Worm (Caenorhabditis elegans): Measurements from ENCODE around the gene nhr-94.

ce11 chrV:7667940-7668339 lies 18.2 kb downstream of the nhr-94 start, which contains the start of gene C12D5.5:
- TF ChIP-seq tbx-11 (GFP tag; IDR thresholded peaks at IDR 0.05) (no peak), hmg-4 (GFP tag; optimal IDR thresholded peaks at IDR 0.05) (no peak), aly-1 (tag; optimal IDR thresholded peaks at IDR 0.05) (no peak), F13C5.2 (tag; optimal IDR thresholded peaks at IDR 0.05) (no peak), ceh-13 (GFP tag; optimal IDR thresholded peaks at IDR 0.05) (no peak), ceh-36 (tag; optimal IDR thresholded peaks at IDR 0.05) (no peak), ama-1 (optimal IDR thresholded peaks at IDR 0.05) (no peak), pes-1 (GFP tag; IDR thresholded peaks at IDR 0.05) (no peak), hnd-1 (tag; optimal IDR thresholded peaks at IDR 0.05) (no peak), sea-1 (GFP tag; conservative IDR thresholded peaks at IDR 0.05) (no peak)
